Fruit fly (Drosophila melanogaster) whole organism, adult: Measurements from ENCODE around the gene tst.

Experiments used
- CG11617 ChIP-seq: fragments of 200-800 bp; sonication (Bioruptor generic); optimal IDR thresholded peaks from 2 replicates; lab custom pipeline; 2017; ENCODE audit warnings: mild to moderate bottlenecking, missing biosample characterization, missing genetic modification reagents, missing genetic modification characterization
- CG12768 ChIP-seq: fragments of 200-800 bp; sonication (Bioruptor generic); optimal IDR thresholded peaks from 2 replicates; lab custom pipeline; 2017; ENCODE audit warnings: missing biosample characterization, missing genetic modification characterization, mild to moderate bottlenecking, moderate library complexity, missing genetic modification reagents
- CG14711 ChIP-seq: fragments of 200-800 bp; sonication (Bioruptor generic); optimal IDR thresholded peaks from 2 replicates; lab custom pipeline; 2018; ENCODE audit warnings: missing biosample characterization, mild to moderate bottlenecking, missing genetic modification characterization, moderate library complexity
- CG1620 ChIP-seq: fragments of 200-800 bp; sonication (Bioruptor generic); optimal IDR thresholded peaks from 2 replicates; lab custom pipeline; 2016; ENCODE audit warnings: missing biosample characterization, missing genetic modification characterization
- CG33017 ChIP-seq: fragments of 200-800 bp; sonication (Bioruptor generic); optimal IDR thresholded peaks from 2 replicates; lab custom pipeline; 2018; ENCODE audit warnings: missing biosample characterization, mild to moderate bottlenecking, missing genetic modification characterization, moderate library complexity
- CG5204 ChIP-seq: fragments of 200-800 bp; sonication (Bioruptor generic); optimal IDR thresholded peaks from 2 replicates; lab custom pipeline; 2016; ENCODE audit warnings: missing biosample characterization, missing genetic modification characterization
- CG7045 ChIP-seq: fragments of 200-800 bp; sonication (Bioruptor generic); optimal IDR thresholded peaks from 2 replicates; lab custom pipeline; 2017; ENCODE audit warnings: missing biosample characterization, mild to moderate bottlenecking, missing genetic modification characterization
- CG7101 ChIP-seq: fragments of 200-800 bp; sonication (Bioruptor generic); optimal IDR thresholded peaks from 2 replicates; lab custom pipeline; 2018; ENCODE audit warnings: missing biosample characterization, mild to moderate bottlenecking, missing genetic modification characterization, moderate library complexity
- Clk ChIP-seq: fragments of 200-800 bp; sonication (Bioruptor generic); optimal IDR thresholded peaks from 2 replicates; lab custom pipeline; 2017; ENCODE audit warnings: missing biosample characterization, missing genetic modification characterization
- Crg-1 ChIP-seq: fragments of 200-800 bp; sonication (Bioruptor generic); optimal IDR thresholded peaks from 2 replicates; lab custom pipeline; 2016; ENCODE audit warnings: missing biosample characterization, missing genetic modification characterization
- Hr96 ChIP-seq: fragments of 200-800 bp; sonication (Bioruptor generic); optimal IDR thresholded peaks from 2 replicates; lab custom pipeline; 2016; ENCODE audit warnings: missing biosample characterization, missing genetic modification characterization
- Mnt ChIP-seq: fragments of 200-800 bp; sonication (Bioruptor generic); optimal IDR thresholded peaks from 2 replicates; lab custom pipeline; 2016; ENCODE audit warnings: missing biosample characterization, mild to moderate bottlenecking, missing genetic modification characterization
- bab1 ChIP-seq: fragments of 200-800 bp; sonication (Bioruptor generic); optimal IDR thresholded peaks from 3 replicates; lab custom pipeline; 2019; ENCODE audit warnings: missing biosample characterization, mild to moderate bottlenecking, missing genetic modification characterization, moderate library complexity
- cic ChIP-seq: fragments of 200-800 bp; sonication (Bioruptor generic); optimal IDR thresholded peaks from 2 replicates; lab custom pipeline; 2017; ENCODE audit warnings: missing biosample characterization, mild to moderate bottlenecking, missing genetic modification characterization, moderate library complexity
- cnc ChIP-seq, 2 experiments: fragments of >200 bp; optimal IDR thresholded peaks; 2 replicates each; lab custom pipeline; 2017
- kay ChIP-seq: fragments of 200-800 bp; sonication (Bioruptor generic); peaks from one replicate; lab custom pipeline; 2016; ENCODE audit warnings: missing biosample characterization, missing genetic modification characterization, borderline replicate concordance
- ovo ChIP-seq: fragments of 200-800 bp; sonication (Bioruptor generic); optimal IDR thresholded peaks from 2 replicates; lab custom pipeline; 2016; ENCODE audit warnings: missing biosample characterization, missing genetic modification characterization
- pad ChIP-seq: fragments of 200-800 bp; sonication (Bioruptor generic); optimal IDR thresholded peaks from 3 replicates; lab custom pipeline; 2017; ENCODE audit warnings: missing biosample characterization, missing genetic modification characterization, mild to moderate bottlenecking, moderate library complexity, missing genetic modification reagents
- tj ChIP-seq: fragments of 200-800 bp; sonication (Bioruptor generic); optimal IDR thresholded peaks from 3 replicates; lab custom pipeline; 2017; ENCODE audit warnings: missing biosample characterization, mild to moderate bottlenecking, missing genetic modification characterization, moderate library complexity
- toe ChIP-seq: fragments of 200-800 bp; sonication (Bioruptor generic); optimal IDR thresholded peaks from 2 replicates; lab custom pipeline; 2016; ENCODE audit warnings: missing biosample characterization, missing genetic modification characterization

Gene tst

DNA sequence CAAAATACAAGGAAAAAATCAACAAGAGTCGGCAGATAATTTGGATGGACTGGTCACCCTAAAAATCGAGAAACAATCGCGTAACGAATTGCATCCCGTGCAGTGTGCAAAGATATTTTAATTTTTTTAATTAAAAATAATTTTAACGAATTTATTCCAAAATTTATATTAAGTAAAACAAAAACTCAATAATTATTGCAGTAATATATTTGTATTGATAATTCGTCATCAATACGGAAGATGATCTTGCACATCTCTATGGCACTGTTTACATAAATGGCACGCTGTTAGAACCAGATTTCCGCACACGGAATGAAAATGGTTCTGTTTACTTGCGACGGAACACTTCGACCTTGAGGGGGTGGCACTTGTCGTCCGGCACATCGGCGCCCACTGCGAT, at the start of gene tst:
TSS of gene tst (minus strand) at position 52 of the 400 bp plus-strand sequence.
- peak; percentile 88 for TF ChIP-seq CG11617
- TF ChIP-seq CG7045 (GFP tag; lab: Kevin White, UChicago): peak; percentile 82
- TF ChIP-seq Mnt (GFP tag; lab: Kevin White, UChicago): peak; percentile 60
- TF ChIP-seq Crg-1: peak; percentile 69
- peak; percentile 89 for TF ChIP-seq CG14711 (tag; lab: Kevin White, UChicago)
- TF ChIP-seq toe (GFP tag; lab: Kevin White, UChicago): no peak
- peak; percentile 69 for TF ChIP-seq pad (GFP tag; lab: Kevin White, UChicago)
- TF ChIP-seq CG5204 (GFP tag; lab: Kevin White, UChicago): no peak
- TF ChIP-seq Clk: peak; percentile 60
- peak; percentile 89 for TF ChIP-seq CG33017 (tag; lab: Kevin White, UChicago)
- no peak for TF ChIP-seq ovo (GFP tag; lab: Kevin White, UChicago)
- peak; percentile 93 for TF ChIP-seq CG7101 (tag; lab: Kevin White, UChicago)
- peak; percentile 18 for TF ChIP-seq CG1620 (GFP tag; lab: Kevin White, UChicago)
- TF ChIP-seq CG12768 (GFP tag; lab: Kevin White, UChicago): peak; percentile 85
- no peak for TF ChIP-seq Hr96
- TF ChIP-seq bab1 (GFP tag; lab: Kevin White, UChicago): peak; percentile 94
- TF ChIP-seq cnc (optimal IDR thresholded peaks at IDR 0.05; lab: Kevin White, UChicago): no peak
- TF ChIP-seq cic: no peak
- TF ChIP-seq kay (GFP tag; lab: Kevin White, UChicago): no peak
- TF ChIP-seq tj (GFP tag; lab: Kevin White, UChicago): peak; percentile 72

DNA sequence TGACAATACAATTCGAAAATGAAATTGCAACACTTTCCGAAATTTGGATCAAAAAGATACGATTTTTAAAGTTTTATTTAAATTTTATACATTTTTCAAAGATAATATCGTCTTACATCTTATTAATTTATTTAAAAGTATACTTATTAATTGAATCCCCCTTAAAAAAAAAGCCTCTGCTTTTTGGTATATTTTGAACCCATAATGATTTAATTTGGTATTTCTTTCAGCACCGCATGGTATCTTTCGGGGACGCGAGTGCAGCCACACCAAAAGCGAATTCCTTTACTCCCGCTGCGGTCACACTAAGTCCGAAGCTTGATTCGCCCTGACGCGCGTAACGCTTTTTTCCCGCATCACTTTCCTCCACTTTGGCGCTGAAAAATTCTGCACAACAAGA, 47.6 kb upstream of the tst start:
- TF ChIP-seq cnc (optimal IDR thresholded peaks at IDR 0.05; lab: Kevin White, UChicago) (no peak), Clk (no peak), toe (GFP tag; lab: Kevin White, UChicago) (no peak), CG7101 (tag; lab: Kevin White, UChicago) (peak; percentile 40), kay (GFP tag; lab: Kevin White, UChicago) (no peak), CG7045 (GFP tag; lab: Kevin White, UChicago) (no peak), CG33017 (tag; lab: Kevin White, UChicago) (no peak), CG5204 (GFP tag; lab: Kevin White, UChicago) (no peak), ovo (GFP tag; lab: Kevin White, UChicago) (no peak), Hr96 (no peak), pad (GFP tag; lab: Kevin White, UChicago) (no peak), Mnt (GFP tag; lab: Kevin White, UChicago) (no peak), Crg-1 (no peak), CG11617 (no peak), CG12768 (GFP tag; lab: Kevin White, UChicago) (no peak), cic (no peak), bab1 (GFP tag; lab: Kevin White, UChicago) (peak; percentile 16), tj (GFP tag; lab: Kevin White, UChicago) (no peak), CG14711 (tag; lab: Kevin White, UChicago) (peak; percentile 20), CG1620 (GFP tag; lab: Kevin White, UChicago) (no peak)

DNA sequence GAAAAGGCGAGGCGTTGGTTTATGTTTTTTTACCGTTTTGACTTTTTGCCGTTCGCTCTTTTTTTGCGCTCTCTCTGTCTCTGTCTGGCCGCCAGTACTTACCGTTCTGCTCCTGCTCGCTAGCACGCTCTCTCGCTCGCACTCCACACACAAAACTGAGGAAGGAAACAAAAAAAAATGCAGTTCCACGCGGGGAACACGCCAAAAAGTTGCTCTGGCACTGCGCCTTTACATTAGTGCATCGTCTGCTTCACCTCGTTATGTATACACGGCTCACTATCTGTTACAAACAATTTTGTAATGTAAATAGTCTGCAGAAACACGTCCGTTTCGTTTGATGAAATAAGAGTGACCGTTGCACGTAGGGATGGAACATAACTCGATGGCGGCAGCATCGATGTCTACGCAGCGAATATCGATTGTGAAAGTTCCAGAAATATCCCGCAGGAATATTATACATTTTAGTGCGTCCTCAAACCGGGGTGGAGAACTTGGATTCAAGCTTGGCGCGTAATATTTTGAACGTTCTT, 46.3 kb upstream of the tst start, which contains the start of the genes CG33111 and eIF4G2:
TSS of gene CG33111 (minus strand) at position 359 of the 530 bp plus-strand sequence.
TSS of gene eIF4G2 (minus strand) at position 359 of the 530 bp plus-strand sequence.
- TF ChIP-seq toe (GFP tag; lab: Kevin White, UChicago): no peak
- peak; percentile 67 for TF ChIP-seq Mnt (GFP tag; lab: Kevin White, UChicago)
- TF ChIP-seq cnc (optimal IDR thresholded peaks at IDR 0.05; lab: Kevin White, UChicago): no peak
- TF ChIP-seq pad (GFP tag; lab: Kevin White, UChicago): peak; percentile 73
- peak; percentile 27 for TF ChIP-seq CG1620 (GFP tag; lab: Kevin White, UChicago)
- TF ChIP-seq bab1 (GFP tag; lab: Kevin White, UChicago): peak; percentile 75
- TF ChIP-seq CG14711 (tag; lab: Kevin White, UChicago): peak; percentile 8
- no peak for TF ChIP-seq CG33017 (tag; lab: Kevin White, UChicago)
- TF ChIP-seq Hr96: peak; percentile 30
- peak; percentile 53 for TF ChIP-seq tj (GFP tag; lab: Kevin White, UChicago)
- no peak for TF ChIP-seq Crg-1
- TF ChIP-seq ovo (GFP tag; lab: Kevin White, UChicago): peak; percentile 56
- peak; percentile 51 for TF ChIP-seq CG11617
- no peak for TF ChIP-seq CG5204 (GFP tag; lab: Kevin White, UChicago)
- peak; percentile 57 for TF ChIP-seq cic
- peak; percentile 31 for TF ChIP-seq CG7101 (tag; lab: Kevin White, UChicago)
- peak; percentile 47 for TF ChIP-seq CG12768 (GFP tag; lab: Kevin White, UChicago)
- TF ChIP-seq kay (GFP tag; lab: Kevin White, UChicago): no peak
- TF ChIP-seq CG7045 (GFP tag; lab: Kevin White, UChicago): peak; percentile 32
- no peak for TF ChIP-seq Clk

DNA sequence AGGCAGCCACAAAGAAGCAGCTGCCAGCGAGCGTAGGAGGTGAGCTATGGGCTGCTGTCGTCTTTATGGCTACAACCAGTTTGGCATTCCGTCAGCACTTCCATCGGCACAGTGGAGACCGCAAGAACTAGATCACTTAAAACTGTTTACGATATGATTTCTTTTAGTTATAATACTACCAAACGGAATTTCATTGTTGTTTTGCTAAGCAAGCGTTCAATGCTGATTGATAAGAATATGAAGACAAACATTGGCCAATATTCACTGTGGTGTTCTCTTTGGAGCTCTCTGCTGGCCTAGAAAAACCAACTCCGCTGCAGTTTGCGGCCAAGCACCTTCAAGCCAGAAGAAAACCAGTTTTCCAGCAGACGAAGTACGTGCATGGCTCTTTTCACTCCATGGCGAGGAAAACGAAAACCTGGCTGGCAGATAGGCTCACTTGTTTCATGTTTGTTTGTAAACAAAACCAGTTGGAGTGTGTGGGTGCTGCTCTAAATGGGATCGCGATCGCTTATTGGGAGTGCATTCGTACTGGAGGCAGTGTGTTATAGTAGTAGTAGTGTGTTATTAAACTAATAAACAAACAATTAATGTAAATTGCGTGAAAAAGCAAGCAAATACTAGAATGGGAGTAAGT, 45.0 kb upstream of the tst start:
- TF ChIP-seq bab1 (GFP tag; lab: Kevin White, UChicago) (peak; percentile 31), CG11617 (no peak), tj (GFP tag; lab: Kevin White, UChicago) (peak; percentile 78), cic (peak; percentile 65)

DNA sequence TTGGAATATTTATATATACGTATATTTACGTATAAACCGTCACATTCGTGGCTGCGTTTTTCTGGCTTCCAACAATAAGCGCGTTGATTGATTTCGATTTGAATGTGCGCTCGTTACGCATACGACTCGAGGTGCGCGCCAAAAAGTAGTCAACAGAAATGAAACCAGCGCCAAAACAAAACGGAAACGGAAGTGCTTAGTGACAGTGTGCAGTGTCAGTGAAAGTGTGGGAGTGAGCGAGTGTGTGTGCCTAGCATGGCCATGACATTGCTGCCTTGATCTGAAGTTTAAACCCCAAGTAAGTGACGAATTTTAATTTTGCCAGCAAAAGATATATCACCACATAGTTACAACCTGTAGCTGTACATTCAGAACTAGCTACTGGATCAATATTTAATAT, 31.0 kb upstream of the tst start, which contains the start of gene CG34355:
TSS of gene CG34355 (plus strand) at position 192 of the 400 bp plus-strand sequence.
- TF ChIP-seq CG11617: peak; percentile 3
- TF ChIP-seq Mnt (GFP tag; lab: Kevin White, UChicago): no peak
